Worm (Caenorhabditis elegans): ENCODE results near the gene sdz-33.
A peak's percentile ranks its signal among the peaks of the same experiment; 100 is the strongest.

The sdz-33 gene

ce11 chrIII:11907177-11907576, at the start of gene sdz-33:
Gene sdz-33 (plus strand): TSS chrIII:11907477.
- TF ChIP-seq nhr-43 (tag; optimal IDR thresholded peaks at IDR 0.05; ENCODE audit: poor library complexity, severe bottlenecking) (no peak), elt-3 (tag; optimal IDR thresholded peaks at IDR 0.05) (no peak), nhr-67 (tag; optimal IDR thresholded peaks at IDR 0.05) (no peak), sea-2 (GFP tag; optimal IDR thresholded peaks at IDR 0.05) (no peak), mdl-1 (tag; optimal IDR thresholded peaks at IDR 0.05) (no peak), tbx-2 (tag; optimal IDR thresholded peaks at IDR 0.05) (no peak), ama-1 (optimal IDR thresholded peaks at IDR 0.05) (no peak), ceh-9 (tag; optimal IDR thresholded peaks at IDR 0.05) (no peak)

DNA sequence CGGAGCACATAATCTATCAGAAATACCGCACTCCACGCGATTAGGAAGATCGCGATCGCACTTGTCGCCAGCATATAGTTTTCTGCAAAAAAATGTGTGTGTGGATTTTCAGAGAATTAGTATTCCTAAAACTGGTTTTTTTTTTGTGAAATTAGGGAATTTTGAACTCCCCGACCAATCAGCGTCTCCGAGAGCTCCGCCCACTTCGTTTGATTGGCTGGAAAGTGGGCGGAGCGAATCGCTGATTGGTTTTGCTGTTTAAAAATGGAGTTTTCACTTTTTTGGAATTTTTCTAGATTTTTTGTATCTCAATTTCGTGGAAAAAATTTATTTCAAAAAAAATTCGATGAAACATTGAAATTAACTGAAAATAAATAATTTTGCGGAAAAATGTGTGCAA, 46.2 kb upstream of the sdz-33 start:
- TF ChIP-seq nhr-25 (tag; optimal IDR thresholded peaks at IDR 0.05) (no peak), nfya-1 (tag; optimal IDR thresholded peaks at IDR 0.05; ENCODE audit: insufficient read depth) (peak; percentile 97)

- no peak for TF ChIP-seq ama-1 (optimal IDR thresholded peaks at IDR 0.05)
- TF ChIP-seq nhr-43 (tag; optimal IDR thresholded peaks at IDR 0.05; ENCODE audit: poor library complexity, severe bottlenecking), result no peak
- no peak for TF ChIP-seq ceh-82 (tag; optimal IDR thresholded peaks at IDR 0.05)
- TF ChIP-seq ztf-11 (tag; optimal IDR thresholded peaks at IDR 0.05), result no peak
- no peak for TF ChIP-seq ztf-4 (tag; optimal IDR thresholded peaks at IDR 0.05)
- TF ChIP-seq elt-3 (tag; optimal IDR thresholded peaks at IDR 0.05), result no peak
- TF ChIP-seq elt-2 (tag; optimal IDR thresholded peaks at IDR 0.05), result no peak
- TF ChIP-seq nhr-12 (tag; optimal IDR thresholded peaks at IDR 0.05), result no peak
- TF ChIP-seq hmg-11 (tag; optimal IDR thresholded peaks at IDR 0.05), result no peak
- TF ChIP-seq pha-4 (tag; optimal IDR thresholded peaks at IDR 0.05), result no peak
- no peak for TF ChIP-seq tbx-2 (tag; optimal IDR thresholded peaks at IDR 0.05)
- TF ChIP-seq ZK546.5 (tag; optimal IDR thresholded peaks at IDR 0.05), result no peak
These were observed 45.1 kb upstream of the sdz-33 start, which contains the start of gene Y56A3A.2 for ce11 chrIII:11862149-11862548. Gene Y56A3A.2 (minus strand): TSS chrIII:11862249.

- TF ChIP-seq ceh-28 (tag; optimal IDR thresholded peaks at IDR 0.05) (no peak), nfya-1 (tag; optimal IDR thresholded peaks at IDR 0.05; ENCODE audit: insufficient read depth) (peak; percentile 64)
These were observed 41.1 kb upstream of the sdz-33 start for ce11 chrIII:11866127-11866526.

DNA sequence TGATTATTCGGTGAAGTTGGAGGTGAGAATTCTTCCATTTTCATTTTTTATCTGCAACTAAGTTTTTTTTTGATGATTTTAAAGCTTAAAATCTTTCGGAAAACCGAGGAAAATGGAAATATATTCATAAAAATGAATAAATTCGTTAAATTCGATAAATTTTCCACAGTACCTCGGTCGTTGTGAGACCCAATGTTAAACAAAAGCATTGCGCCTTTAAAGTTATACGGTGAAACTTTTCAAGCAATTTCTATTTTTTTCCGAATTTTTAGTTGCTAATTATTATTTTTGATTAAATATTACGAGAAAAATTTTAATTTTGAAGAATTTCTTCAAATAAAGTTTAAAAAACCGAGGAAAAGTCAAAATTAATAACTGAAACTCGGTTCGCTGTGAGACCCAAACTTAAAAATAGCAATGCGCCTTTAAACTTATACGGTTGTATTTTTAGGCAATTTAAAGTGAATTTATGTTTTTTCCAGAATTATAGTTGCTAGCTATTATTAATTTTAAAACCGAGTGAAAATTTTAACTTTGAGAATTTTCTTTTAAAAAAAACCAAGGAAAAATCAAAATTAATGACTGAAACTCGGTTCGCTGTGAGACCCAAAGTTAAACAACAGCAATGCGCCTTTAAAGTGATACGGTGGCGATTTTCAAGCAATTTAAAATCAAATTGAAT, 37.9 kb upstream of the sdz-33 start, which contains the start of gene taf-12:
Gene taf-12 (minus strand): TSS at position 51 of the 682 bp plus-strand sequence.
- TF ChIP-seq lin-39 (tag; optimal IDR thresholded peaks at IDR 0.05) (no peak), nhr-23 (tag; optimal IDR thresholded peaks at IDR 0.05) (no peak), elt-3 (tag; optimal IDR thresholded peaks at IDR 0.05) (no peak), daf-12 (tag; optimal IDR thresholded peaks at IDR 0.05) (no peak), lin-15B (tag; optimal IDR thresholded peaks at IDR 0.05) (no peak), tbx-2 (tag; optimal IDR thresholded peaks at IDR 0.05) (no peak), aly-2 (tag; optimal IDR thresholded peaks at IDR 0.05) (no peak), jun-1 (tag; optimal IDR thresholded peaks at IDR 0.05) (no peak), nhr-237 (tag; optimal IDR thresholded peaks at IDR 0.05) (no peak)

ce11 chrIII:11870009-11870408, 37.3 kb upstream of the sdz-33 start:
- TF ChIP-seq nhr-23 (tag; optimal IDR thresholded peaks at IDR 0.05), result peak; percentile 79
- TF ChIP-seq hmg-11 (tag; optimal IDR thresholded peaks at IDR 0.05), result peak; percentile 82
- TF ChIP-seq ama-1 (optimal IDR thresholded peaks at IDR 0.05), result peak; percentile 43
- TF ChIP-seq egl-27 (tag; optimal IDR thresholded peaks at IDR 0.05), result peak; percentile 7
- TF ChIP-seq nhr-76 (tag; optimal IDR thresholded peaks at IDR 0.05), result no peak
- no peak for TF ChIP-seq nhr-12 (tag; optimal IDR thresholded peaks at IDR 0.05)
- TF ChIP-seq snpc-4 (tag; optimal IDR thresholded peaks at IDR 0.05), result peak; percentile 97
- TF ChIP-seq fkh-10 (GFP tag; optimal IDR thresholded peaks at IDR 0.05), result peak; percentile 68
- no peak for TF ChIP-seq nhr-11 (tag; optimal IDR thresholded peaks at IDR 0.05)
- peak; percentile 47 for TF ChIP-seq R02D3.7 (tag; optimal IDR thresholded peaks at IDR 0.05)
- peak; percentile 61 for TF ChIP-seq pqm-1 (tag; optimal IDR thresholded peaks at IDR 0.05)
- no peak for TF ChIP-seq sea-2 (GFP tag; optimal IDR thresholded peaks at IDR 0.05)
- TF ChIP-seq pha-4 (tag; optimal IDR thresholded peaks at IDR 0.05), result peak; percentile 96
- peak; percentile 64 for TF ChIP-seq lsy-12 (tag; optimal IDR thresholded peaks at IDR 0.05)
- no peak for TF ChIP-seq mdl-1 (tag; optimal IDR thresholded peaks at IDR 0.05)
- no peak for TF ChIP-seq eor-1 (tag; optimal IDR thresholded peaks at IDR 0.05)
- no peak for TF ChIP-seq ztf-4 (tag; optimal IDR thresholded peaks at IDR 0.05)
- TF ChIP-seq ceh-82 (tag; optimal IDR thresholded peaks at IDR 0.05), result no peak
- peak; percentile 65 for TF ChIP-seq elt-2 (tag; optimal IDR thresholded peaks at IDR 0.05)
- TF ChIP-seq fos-1 (tag; optimal IDR thresholded peaks at IDR 0.05), result no peak
- TF ChIP-seq nhr-237 (tag; optimal IDR thresholded peaks at IDR 0.05), result no peak
- no peak for TF ChIP-seq nhr-77 (tag; optimal IDR thresholded peaks at IDR 0.05)
- TF ChIP-seq nhr-43 (tag; optimal IDR thresholded peaks at IDR 0.05; ENCODE audit: poor library complexity, severe bottlenecking), result peak; percentile 86
- TF ChIP-seq jun-1 (tag; optimal IDR thresholded peaks at IDR 0.05), result peak; percentile 68
- peak; percentile 25 for TF ChIP-seq tbx-2 (tag; optimal IDR thresholded peaks at IDR 0.05)
- TF ChIP-seq ceh-16 (tag; optimal IDR thresholded peaks at IDR 0.05), result peak; percentile 24
- no peak for TF ChIP-seq elt-3 (tag; optimal IDR thresholded peaks at IDR 0.05)
- TF ChIP-seq ZK546.5 (tag; optimal IDR thresholded peaks at IDR 0.05), result no peak
- peak; percentile 50 for TF ChIP-seq ceh-28 (tag; optimal IDR thresholded peaks at IDR 0.05)
- TF ChIP-seq daf-12 (tag; optimal IDR thresholded peaks at IDR 0.05), result no peak
- TF ChIP-seq elt-1 (tag; optimal IDR thresholded peaks at IDR 0.05), result no peak
- peak; percentile 74 for TF ChIP-seq nhr-25 (tag; optimal IDR thresholded peaks at IDR 0.05)
